2 worm cellular contexts compared by ENCODE assay signal in the genomic region with DNA sequence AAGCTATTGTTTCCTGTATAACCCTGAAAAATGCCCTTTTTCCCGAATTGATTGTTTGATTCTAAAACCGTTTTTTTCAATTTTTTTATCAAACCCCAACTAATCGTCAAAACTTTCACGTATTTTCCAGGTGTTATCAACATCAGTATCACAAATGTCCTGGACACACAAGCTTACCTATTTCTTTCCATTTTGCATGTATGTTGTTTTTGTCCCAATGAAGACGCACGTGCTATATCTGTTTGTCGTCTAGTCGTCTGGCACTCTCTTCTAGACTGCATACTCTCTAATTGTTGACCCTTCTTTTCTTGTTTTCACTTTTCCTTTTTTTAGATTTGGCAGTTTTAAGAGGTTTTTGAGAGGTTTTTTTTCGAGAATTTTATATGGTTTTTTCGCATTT.
TF ChIP-seq lines count a peak whose summit lies in the region.

No protein-coding gene starts in this region.

TF ChIP-seq in whole organism, L1 larva, 84 proteins besides CTCF, POLR2A, EP300 and RAD21 (continued from another document):
- no peak for TF ChIP-seq sox-4 (tag; optimal IDR thresholded peaks at IDR 0.05; lab: Kevin White, UChicago)
- TF ChIP-seq ceh-63 (GFP tag; optimal IDR thresholded peaks at IDR 0.05; lab: Kevin White, UChicago): no peak
- TF ChIP-seq nhr-237 (tag; optimal IDR thresholded peaks at IDR 0.05; lab: Kevin White, UChicago): no peak
- no peak for TF ChIP-seq aha-1 (tag; optimal IDR thresholded peaks at IDR 0.05; lab: Kevin White, UChicago)
- no peak for TF ChIP-seq nhr-28 (tag; optimal IDR thresholded peaks at IDR 0.05; lab: Kevin White, UChicago)
- no peak for TF ChIP-seq fkh-10 (GFP tag; optimal IDR thresholded peaks at IDR 0.05; lab: Kevin White, UChicago)
- TF ChIP-seq irx-1 (tag; optimal IDR thresholded peaks at IDR 0.05; lab: Kevin White, UChicago): no peak
- TF ChIP-seq blmp-1 (tag; optimal IDR thresholded peaks at IDR 0.05; lab: Kevin White, UChicago): peak; percentile 95
- no peak for TF ChIP-seq mab-9 (GFP tag; IDR thresholded peaks at IDR 0.05; lab: Robert Waterston, UW)
- TF ChIP-seq lin-39 (tag; optimal IDR thresholded peaks at IDR 0.05; lab: Kevin White, UChicago): no peak
- TF ChIP-seq hlh-4 (tag; optimal IDR thresholded peaks at IDR 0.05; lab: Kevin White, UChicago): no peak
- TF ChIP-seq unc-130 (tag; optimal IDR thresholded peaks at IDR 0.05; lab: Kevin White, UChicago): no peak
- peak; percentile 66 for TF ChIP-seq skn-1 (tag; optimal IDR thresholded peaks at IDR 0.05; lab: Kevin White, UChicago)
- TF ChIP-seq mep-1 (tag; optimal IDR thresholded peaks at IDR 0.05; lab: Kevin White, UChicago): peak; percentile 75
- TF ChIP-seq lin-14 (GFP tag; optimal IDR thresholded peaks at IDR 0.05; lab: Kevin White, UChicago): peak; percentile 80
- peak; percentile 77 for TF ChIP-seq snu-23 (GFP tag; optimal IDR thresholded peaks at IDR 0.05; lab: Kevin White, UChicago)
- TF ChIP-seq pqm-1 (tag; optimal IDR thresholded peaks at IDR 0.05; lab: Kevin White, UChicago): no peak

TF ChIP-seq in whole organism, L2 larva, 48 proteins besides CTCF, POLR2A, EP300 and RAD21 (continued from another document):
- TF ChIP-seq peb-1 (tag; optimal IDR thresholded peaks at IDR 0.05; lab: Kevin White, UChicago): no peak
